Worm (Caenorhabditis elegans): ENCODE measurements around the gene T05C12.8.

Gene T05C12.8

DNA sequence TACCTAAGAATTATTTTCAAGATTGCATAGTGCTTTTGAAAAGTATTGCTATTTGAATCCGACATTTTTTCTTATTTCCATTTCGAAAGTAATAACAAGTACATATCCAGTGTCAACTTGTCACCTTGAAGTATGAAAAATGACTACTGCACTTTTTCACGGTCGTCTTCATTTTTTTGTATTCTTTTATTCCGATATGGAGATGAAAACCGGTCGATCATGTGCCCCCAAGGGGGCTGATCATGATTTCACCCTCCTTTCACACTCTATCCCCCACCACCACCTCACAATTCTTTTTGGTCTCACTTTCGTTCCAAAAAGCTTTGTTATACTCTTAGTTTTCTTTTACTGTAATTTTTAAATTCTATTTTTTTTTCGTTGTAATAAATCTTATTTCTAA is 35.6 kb upstream of the T05C12.8 start:
- TF ChIP-seq jun-1 (tag; optimal IDR thresholded peaks at IDR 0.05) (no peak), nhr-25 (tag; optimal IDR thresholded peaks at IDR 0.05) (peak; percentile 52), nfya-1 (tag; optimal IDR thresholded peaks at IDR 0.05; ENCODE audit: insufficient read depth) (peak; percentile 13), skn-1 (tag; optimal IDR thresholded peaks at IDR 0.05) (no peak), nhr-12 (tag; optimal IDR thresholded peaks at IDR 0.05) (no peak), ama-1 (optimal IDR thresholded peaks at IDR 0.05) (peak; percentile 32), nhr-11 (tag; optimal IDR thresholded peaks at IDR 0.05) (no peak), nhr-43 (tag; optimal IDR thresholded peaks at IDR 0.05; ENCODE audit: poor library complexity, severe bottlenecking) (peak; percentile 26)

DNA sequence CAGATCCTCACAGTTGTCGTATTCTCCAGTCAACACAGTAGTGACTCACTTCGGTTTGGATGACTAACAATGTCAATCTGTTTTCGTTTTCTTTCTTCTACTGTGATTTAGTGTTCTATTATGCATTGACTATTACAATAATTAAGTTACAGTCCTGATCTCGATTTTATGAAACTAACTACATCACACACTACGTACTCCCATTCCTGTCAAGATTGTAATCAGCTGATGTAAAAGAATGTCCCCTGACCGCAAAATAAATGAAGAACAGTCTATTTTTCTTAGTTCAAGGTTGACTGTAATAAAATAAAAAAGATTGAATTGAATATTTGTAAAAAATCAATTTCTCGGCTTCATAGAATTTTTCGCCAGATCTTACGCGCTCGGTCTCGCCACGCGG is 35.0 kb upstream of the T05C12.8 start:
- no peak for TF ChIP-seq ztf-4 (tag; optimal IDR thresholded peaks at IDR 0.05)
- TF ChIP-seq nhr-76 (tag; optimal IDR thresholded peaks at IDR 0.05), result no peak
- TF ChIP-seq elt-1 (tag; optimal IDR thresholded peaks at IDR 0.05), result peak; percentile 61

DNA sequence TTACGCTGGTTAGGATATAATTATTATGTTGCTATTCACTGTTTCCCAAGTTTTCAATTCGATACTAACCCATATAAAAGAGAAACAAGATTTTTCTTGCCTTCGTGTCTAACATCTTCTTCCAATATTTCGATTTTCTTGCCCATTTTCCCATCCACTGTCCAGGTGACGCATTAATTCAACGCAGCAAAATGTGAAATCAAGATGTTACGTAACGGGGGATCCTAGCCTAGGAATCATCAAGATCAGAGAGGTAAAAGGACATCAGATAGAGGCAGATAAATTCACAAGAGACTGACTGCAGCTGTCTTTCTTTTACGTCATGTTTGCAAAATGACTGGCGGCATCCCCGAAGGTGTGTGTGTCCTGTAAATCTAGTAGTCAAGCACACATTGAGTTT is 34.3 kb upstream of the T05C12.8 start:
- TF ChIP-seq ZK546.5 (tag; optimal IDR thresholded peaks at IDR 0.05) (no peak), snpc-4 (tag; optimal IDR thresholded peaks at IDR 0.05) (no peak), zag-1 (tag; optimal IDR thresholded peaks at IDR 0.05) (no peak), nhr-23 (tag; optimal IDR thresholded peaks at IDR 0.05) (peak; percentile 54), fkh-2 (tag; optimal IDR thresholded peaks at IDR 0.05) (no peak), mdl-1 (tag; optimal IDR thresholded peaks at IDR 0.05) (no peak), elt-1 (tag; optimal IDR thresholded peaks at IDR 0.05) (peak; percentile 44), daf-12 (tag; optimal IDR thresholded peaks at IDR 0.05) (no peak), nhr-43 (tag; optimal IDR thresholded peaks at IDR 0.05; ENCODE audit: poor library complexity, severe bottlenecking) (peak; percentile 7)

DNA sequence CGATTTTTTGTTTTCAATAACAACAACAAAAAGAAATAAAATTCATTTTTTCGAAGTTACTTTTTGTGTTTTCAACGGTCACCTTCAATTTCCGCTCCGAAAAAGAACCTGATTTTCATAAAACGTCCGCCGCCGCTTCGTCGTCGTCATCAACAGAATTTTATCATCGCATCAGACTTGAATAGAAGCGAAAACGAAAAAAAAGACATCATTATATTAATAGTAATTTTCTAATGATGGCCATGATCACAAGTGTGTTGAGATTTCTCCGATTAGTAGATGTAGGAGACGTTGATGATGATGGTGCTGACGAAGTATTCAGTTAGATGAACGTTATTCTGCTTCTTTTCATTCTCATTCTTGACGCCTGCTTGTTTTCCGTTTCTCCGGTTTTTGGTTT is 33.6 kb upstream of the T05C12.8 start:
- no peak for TF ChIP-seq nhr-77 (tag; optimal IDR thresholded peaks at IDR 0.05)
- no peak for TF ChIP-seq nhr-237 (tag; optimal IDR thresholded peaks at IDR 0.05)
- no peak for TF ChIP-seq ztf-4 (tag; optimal IDR thresholded peaks at IDR 0.05)
- TF ChIP-seq ceh-16 (tag; optimal IDR thresholded peaks at IDR 0.05), result no peak
- TF ChIP-seq mdl-1 (tag; optimal IDR thresholded peaks at IDR 0.05), result no peak
- TF ChIP-seq unc-62 (GFP tag; optimal IDR thresholded peaks at IDR 0.05), result no peak

DNA sequence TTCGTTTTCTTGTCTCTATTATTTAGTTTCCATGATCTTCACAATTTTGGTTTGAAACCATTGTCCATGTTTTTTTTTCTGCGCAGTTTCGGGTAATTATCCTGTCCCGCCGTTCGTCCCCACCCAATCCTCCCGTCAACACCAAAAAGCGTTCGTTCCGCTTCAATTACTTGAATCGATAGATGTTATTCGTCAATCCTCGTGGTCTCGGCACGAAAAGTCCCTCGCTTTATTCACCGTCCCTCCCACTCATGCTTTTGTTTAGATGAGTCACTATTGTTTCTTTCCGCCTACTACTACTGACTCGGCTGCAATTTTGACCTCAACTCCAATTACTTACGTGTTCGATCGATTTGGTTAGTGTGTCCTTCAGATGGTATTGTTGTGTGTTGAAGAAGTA is 33.1 kb upstream of the T05C12.8 start:
- TF ChIP-seq fkh-10 (GFP tag; optimal IDR thresholded peaks at IDR 0.05) (no peak), nhr-25 (tag; optimal IDR thresholded peaks at IDR 0.05) (peak; percentile 43), ceh-9 (tag; optimal IDR thresholded peaks at IDR 0.05) (no peak), unc-62 (GFP tag; optimal IDR thresholded peaks at IDR 0.05) (no peak), ztf-11 (tag; optimal IDR thresholded peaks at IDR 0.05) (no peak)

DNA sequence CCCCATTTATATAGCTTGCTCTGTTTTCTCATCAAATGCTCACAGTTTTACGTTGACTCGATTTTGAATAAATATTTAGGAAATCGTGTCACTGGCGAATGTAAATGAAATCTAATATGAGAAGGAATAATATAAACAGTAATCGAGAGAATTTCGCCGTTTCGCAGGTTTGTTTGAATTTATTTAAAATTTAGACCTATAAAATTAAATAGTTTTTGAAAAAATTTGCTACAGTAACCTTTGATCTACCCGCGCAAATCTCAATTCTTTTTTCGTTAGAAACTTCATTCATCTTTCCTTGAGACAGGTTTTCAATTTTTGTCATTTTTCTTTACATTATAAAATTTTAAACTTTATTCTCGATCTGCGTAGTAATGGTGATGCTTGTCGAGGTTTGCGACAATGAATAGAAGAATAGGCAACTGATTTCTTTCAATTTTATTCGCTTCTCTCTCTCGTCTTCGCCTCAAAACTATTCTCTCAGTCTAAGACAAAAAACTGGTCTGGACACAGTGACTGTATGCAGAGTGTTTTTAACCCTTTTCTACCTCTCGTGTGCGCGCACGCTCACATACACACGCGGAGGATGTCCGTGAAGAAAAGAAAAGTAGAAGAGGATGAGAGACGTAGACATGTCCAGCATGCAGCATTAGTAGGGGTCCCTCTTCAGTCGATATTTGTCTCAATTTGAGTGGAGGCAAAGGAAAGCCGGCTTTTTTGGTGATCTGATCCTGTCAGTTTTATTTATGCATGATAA is 32.1 kb upstream of the T05C12.8 start, which contains the start of gene dab-1:
Gene dab-1 (plus strand): TSS at position 78 of the 757 bp plus-strand sequence.
- no peak for TF ChIP-seq egl-5 (tag; optimal IDR thresholded peaks at IDR 0.05)
- no peak for TF ChIP-seq eor-1 (tag; optimal IDR thresholded peaks at IDR 0.05)
- TF ChIP-seq fkh-10 (GFP tag; optimal IDR thresholded peaks at IDR 0.05), result no peak
- TF ChIP-seq ama-1 (optimal IDR thresholded peaks at IDR 0.05), result peak; percentile 31
- TF ChIP-seq pha-4 (tag; optimal IDR thresholded peaks at IDR 0.05), result peak; percentile 4
- peak; percentile 40 for TF ChIP-seq nhr-23 (tag; optimal IDR thresholded peaks at IDR 0.05)
- peak; percentile 88 for TF ChIP-seq nhr-25 (tag; optimal IDR thresholded peaks at IDR 0.05)
- TF ChIP-seq unc-62 (GFP tag; optimal IDR thresholded peaks at IDR 0.05), result no peak
- peak; percentile 15 for TF ChIP-seq mdl-1 (tag; optimal IDR thresholded peaks at IDR 0.05)
- TF ChIP-seq nfya-1 (tag; optimal IDR thresholded peaks at IDR 0.05; ENCODE audit: insufficient read depth), result peak; percentile 1
- TF ChIP-seq hmg-11 (tag; optimal IDR thresholded peaks at IDR 0.05), result peak; percentile 50
- TF ChIP-seq snpc-4 (tag; optimal IDR thresholded peaks at IDR 0.05), result peak; percentile 8
- TF ChIP-seq pqm-1 (tag; optimal IDR thresholded peaks at IDR 0.05), result no peak

Data from whole organism, L3 larva.